Worm (Caenorhabditis elegans): ENCODE results near the gene C09F12.2.

ce11 chrX:11085162-11085561, 31.4 kb downstream of the C09F12.2 start, which contains the start of gene W04G3.7:
- TF ChIP-seq dox-1 (GFP tag; IDR thresholded peaks at IDR 0.05) (no peak), ama-1 (optimal IDR thresholded peaks at IDR 0.05) (no peak), ama-1 (GFP tag; optimal IDR thresholded peaks at IDR 0.05) (no peak), nfya-1 (tag; optimal IDR thresholded peaks at IDR 0.05; ENCODE audit: borderline replicate concordance, insufficient read depth) (no peak), pha-4 (tag; optimal IDR thresholded peaks at IDR 0.05) (no peak), lin-40 (tag; optimal IDR thresholded peaks at IDR 0.05) (no peak), ceh-91 (GFP tag; IDR thresholded peaks at IDR 0.05) (no peak), snpc-4 (GFP tag; optimal IDR thresholded peaks at IDR 0.05) (no peak), snpc-4 (tag; optimal IDR thresholded peaks at IDR 0.05) (no peak)

Measured in whole organism, young adult.